Fruit fly (Drosophila melanogaster): ENCODE data around the gene Sec22.
A peak's percentile ranks its signal among the peaks of the same experiment; 100 is the strongest.

DNA sequence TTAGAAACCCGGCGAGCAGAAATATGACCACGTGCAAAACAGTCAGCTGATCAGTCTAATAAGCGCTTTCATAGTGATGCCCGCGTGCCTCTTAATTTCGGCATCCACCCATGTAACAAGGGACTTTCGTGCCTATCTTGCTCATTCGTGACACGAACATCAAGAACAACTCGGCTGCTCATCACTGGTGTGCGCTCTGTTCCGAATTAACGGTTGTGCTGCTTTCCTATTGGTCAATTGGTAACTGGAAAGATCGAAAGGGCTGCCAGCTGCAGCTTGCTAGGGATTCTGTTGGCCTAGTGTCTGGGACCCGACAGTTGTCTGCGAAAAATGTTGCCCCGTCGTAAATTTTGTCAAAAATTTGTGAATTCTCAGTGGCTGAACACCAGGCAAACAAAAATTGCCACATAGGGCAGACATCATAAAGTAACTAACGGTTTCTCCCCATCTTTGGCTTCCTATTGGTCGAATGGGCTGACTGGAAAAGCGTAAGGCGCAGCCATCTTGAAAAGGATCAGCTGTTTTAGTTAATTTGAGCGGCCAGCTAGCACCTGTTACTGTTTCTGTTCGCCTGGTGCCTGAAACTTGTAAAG lies 9.4 kb upstream of the Sec22 start:
- TF ChIP-seq Crg-1 (GFP tag; optimal IDR thresholded peaks at IDR 0.05) (peak; percentile 48), CG14711 (tag; optimal IDR thresholded peaks at IDR 0.05) (peak; percentile 35), kay (GFP tag; ENCODE audit: borderline replicate concordance) (no peak), ovo (GFP tag; optimal IDR thresholded peaks at IDR 0.05) (peak; percentile 99), CG7101 (tag; optimal IDR thresholded peaks at IDR 0.05) (peak; percentile 34), CG33017 (tag; optimal IDR thresholded peaks at IDR 0.05) (no peak), toe (GFP tag; optimal IDR thresholded peaks at IDR 0.05) (no peak), cic (GFP tag; optimal IDR thresholded peaks at IDR 0.05) (peak; percentile 51), pad (GFP tag; optimal IDR thresholded peaks at IDR 0.05) (peak; percentile 92)

Data from whole organism, adult.